Worm (Caenorhabditis elegans): Measurements from ENCODE around the gene fbxa-50.

DNA sequence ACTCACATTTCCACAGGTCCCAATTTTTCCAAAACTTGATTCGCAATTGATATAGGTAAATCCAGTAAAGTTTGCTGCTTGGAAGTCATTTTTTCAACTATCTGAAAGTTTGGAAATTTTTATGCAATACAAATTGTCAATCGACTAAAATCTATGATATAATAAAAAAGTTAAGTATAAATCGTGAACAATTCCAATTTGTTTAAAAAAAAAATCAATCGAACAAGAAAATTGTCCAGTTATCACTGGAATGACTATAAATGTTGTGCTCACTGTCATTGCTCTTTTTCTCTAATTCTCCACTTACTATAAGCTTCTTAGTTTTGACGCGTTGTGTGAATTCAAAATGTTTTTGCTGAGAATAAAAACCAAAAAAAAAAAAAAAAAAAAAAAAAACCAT, 19.2 kb downstream of the fbxa-50 start, which contains the start of gene fbxa-32:
- no peak for TF ChIP-seq elt-2 (tag; optimal IDR thresholded peaks at IDR 0.05)
- no peak for TF ChIP-seq nhr-11 (tag; optimal IDR thresholded peaks at IDR 0.05)
- no peak for TF ChIP-seq ceh-31 (tag; optimal IDR thresholded peaks at IDR 0.05)
- TF ChIP-seq F13H6.1 (tag; optimal IDR thresholded peaks at IDR 0.05) = no peak
- no peak for TF ChIP-seq ets-4 (tag; optimal IDR thresholded peaks at IDR 0.05)
- TF ChIP-seq sox-2 (GFP tag; IDR thresholded peaks at IDR 0.05) = no peak
- TF ChIP-seq hlh-13 (GFP tag; optimal IDR thresholded peaks at IDR 0.05) = no peak
- no peak for TF ChIP-seq dve-1 (tag; optimal IDR thresholded peaks at IDR 0.05)

Measured in whole organism, late embryonic.